Fruit fly (Drosophila melanogaster): ENCODE data around the gene CG4496.
A peak's percentile ranks its signal among the peaks of the same experiment; 100 is the strongest.

CG4496 gene

dm6 chr2L:7219650-7220267 lies 29.9 kb upstream of the CG4496 start, which contains the start of gene CG13784 (continued):
- TF ChIP-seq CG5245 (GFP tag; optimal IDR thresholded peaks at IDR 0.05): no peak
- peak; percentile 51 for TF ChIP-seq CG15269 (tag; optimal IDR thresholded peaks at IDR 0.05)
- TF ChIP-seq CG2875 (GFP tag; optimal IDR thresholded peaks at IDR 0.05): peak; percentile 49
- TF ChIP-seq CG6689 (GFP tag; IDR thresholded peaks at IDR 0.05): no peak
- TF ChIP-seq Eip74EF (GFP tag; optimal IDR thresholded peaks at IDR 0.05): peak in 1 of 2 experiments; percentile 32
- TF ChIP-seq Sox102F (GFP tag; optimal IDR thresholded peaks at IDR 0.05): peak; percentile 22
- no peak for TF ChIP-seq CG9727 (GFP tag; optimal IDR thresholded peaks at IDR 0.05)
- TF ChIP-seq CG13287 (GFP tag; IDR thresholded peaks at IDR 0.05; ENCODE audit: partially characterized antibody): peak; percentile 74
- no peak for TF ChIP-seq klu (GFP tag; IDR thresholded peaks at IDR 0.05)
- TF ChIP-seq CG10979 (tag; optimal IDR thresholded peaks at IDR 0.05): peak; percentile 27
- TF ChIP-seq PHDP (tag; optimal IDR thresholded peaks at IDR 0.05): peak; percentile 35
- peak; percentile 27 for TF ChIP-seq NfI (GFP tag; optimal IDR thresholded peaks at IDR 0.05)
- TF ChIP-seq CG12299 (tag; optimal IDR thresholded peaks at IDR 0.05): peak; percentile 45
- peak; percentile 13 for TF ChIP-seq mam (GFP tag; optimal IDR thresholded peaks at IDR 0.05)
- peak; percentile 82 for TF ChIP-seq CG1603 (tag; optimal IDR thresholded peaks at IDR 0.05)
- peak; percentile 23 for TF ChIP-seq CG17186 (GFP tag; optimal IDR thresholded peaks at IDR 0.05)
- TF ChIP-seq Usf (GFP tag; optimal IDR thresholded peaks at IDR 0.05): no peak
- TF ChIP-seq pzg (GFP tag; optimal IDR thresholded peaks at IDR 0.05): peak; percentile 94
- TF ChIP-seq CG8359 (GFP tag; optimal IDR thresholded peaks at IDR 0.05; ENCODE audit: borderline replicate concordance): peak; percentile 19
- TF ChIP-seq CG11560 (tag; IDR thresholded peaks at IDR 0.05): peak; percentile 94; the same call in 2 of the 3 replicates
- peak; percentile 51 for TF ChIP-seq CG31441 (GFP tag; IDR thresholded peaks at IDR 0.05)
- 0 out of 2 replicates have a peak, but pooled peaks have one; percentile 11 for TF ChIP-seq Ada2b (GFP tag; IDR thresholded peaks at IDR 0.05)
- no peak for TF ChIP-seq Doc3 (GFP tag; IDR thresholded peaks at IDR 0.05; ENCODE audit: partially characterized antibody)
- no peak for TF ChIP-seq grn (GFP tag; optimal IDR thresholded peaks at IDR 0.05)
- TF ChIP-seq CG10147 (GFP tag; optimal IDR thresholded peaks at IDR 0.05): no peak
- TF ChIP-seq Hand (GFP tag; optimal IDR thresholded peaks at IDR 0.05): peak; percentile 12
- TF ChIP-seq Optix (GFP tag; IDR thresholded peaks at IDR 0.05): 0 out of 3 replicates have a peak, but pooled peaks have one; percentile 26
- TF ChIP-seq lbe (GFP tag; optimal IDR thresholded peaks at IDR 0.05): peak; percentile 23
- peak; percentile 15 for TF ChIP-seq CG3995 (GFP tag; optimal IDR thresholded peaks at IDR 0.05)
- peak; percentile 72 for TF ChIP-seq MTF-1 (GFP tag; optimal IDR thresholded peaks at IDR 0.05; ENCODE audit: borderline replicate concordance)
- TF ChIP-seq Dp (GFP tag; optimal IDR thresholded peaks at IDR 0.05): peak; percentile 42
- no peak for TF ChIP-seq CG7745 (tag; optimal IDR thresholded peaks at IDR 0.05)
- TF ChIP-seq gcm (GFP tag; optimal IDR thresholded peaks at IDR 0.05): peak; percentile 31
- TF ChIP-seq nerfin-1 (tag; optimal IDR thresholded peaks at IDR 0.05): peak; percentile 59
- TF ChIP-seq Myb (GFP tag; optimal IDR thresholded peaks at IDR 0.05): peak; percentile 69
- peak; percentile 5 for TF ChIP-seq dm (GFP tag; optimal IDR thresholded peaks at IDR 0.05)
- TF ChIP-seq p53 (GFP tag; optimal IDR thresholded peaks at IDR 0.05): peak; percentile 38
- TF ChIP-seq CG1647 (GFP tag; optimal IDR thresholded peaks at IDR 0.05): peak; percentile 22
- TF ChIP-seq CG12744 (GFP tag; optimal IDR thresholded peaks at IDR 0.05): no peak
- TF ChIP-seq CG6813 (GFP tag; optimal IDR thresholded peaks at IDR 0.05): peak; percentile 56
- TF ChIP-seq HmgZ (tag; optimal IDR thresholded peaks at IDR 0.05): peak; percentile 85
- peak; percentile 43 for TF ChIP-seq CG18599 (GFP tag; optimal IDR thresholded peaks at IDR 0.05)
- peak; percentile 16; the same call in 1 of the 2 replicates for TF ChIP-seq stc (GFP tag; IDR thresholded peaks at IDR 0.05)
- peak; percentile 55 for TF ChIP-seq Nf-YC (tag; optimal IDR thresholded peaks at IDR 0.05)
- TF ChIP-seq hkb (optimal IDR thresholded peaks at IDR 0.05): no peak
- peak; percentile 38; the same call in 1 of the 2 replicates for TF ChIP-seq hkb (GFP tag; IDR thresholded peaks at IDR 0.05)
- TF ChIP-seq Fer3 (tag; optimal IDR thresholded peaks at IDR 0.05): peak; percentile 13
- TF ChIP-seq Sin3A (optimal IDR thresholded peaks at IDR 0.05): peak; percentile 22
- 0 out of 3 replicates have a peak, but pooled peaks have one; percentile 5 for TF ChIP-seq ken (GFP tag; IDR thresholded peaks at IDR 0.05)

Data from whole organism, embryonic.